Worm (Caenorhabditis elegans) whole organism, late embryonic: ENCODE results near the gene K08F4.12.

Experiments
- T23F11.4 ChIP-seq: fragments of 200-800 bp; sonication (Bioruptor generic); optimal IDR thresholded peaks from 2 replicates; lab custom pipeline; 2018; ENCODE audit warnings: mild to moderate bottlenecking, missing genetic modification characterization, missing compliant biosample characterization
- Y22D7AL.16 ChIP-seq: sonication (generic microtip); optimal IDR thresholded peaks from 2 replicates; lab custom pipeline; 2016; ENCODE audit warnings: missing genetic modification characterization, missing compliant biosample characterization
- ahr-1 ChIP-seq: sonication (generic microtip); optimal IDR thresholded peaks from 2 replicates; lab custom pipeline; 2016; ENCODE audit warnings: missing genetic modification characterization, missing compliant biosample characterization
- ama-1 ChIP-seq: fragments of 150-350 bp; optimal IDR thresholded peaks from 2 replicates; lab custom pipeline; 2014
- ceh-18 ChIP-seq: sonication (generic microtip); optimal IDR thresholded peaks from 2 replicates; lab custom pipeline; 2016; ENCODE audit warnings: missing genetic modification characterization, missing compliant biosample characterization
- ceh-2 ChIP-seq: sonication (generic microtip); optimal IDR thresholded peaks from 2 replicates; lab custom pipeline; 2016; ENCODE audit warnings: missing genotype, missing genetic modification characterization, missing compliant biosample characterization
- ceh-34 ChIP-seq: sonication (generic microtip); optimal IDR thresholded peaks from 2 replicates; lab custom pipeline; 2016; ENCODE audit warnings: mild to moderate bottlenecking, missing genetic modification characterization, missing compliant biosample characterization
- ceh-45 ChIP-seq: fragments of 200-800 bp; sonication (Bioruptor generic); IDR thresholded peaks from 2 replicates; pipeline ENCODE4 v1.3.6; 2022; ENCODE audit warnings: missing genetic modification reagents, missing genetic modification characterization, missing compliant biosample characterization
- ceh-48 ChIP-seq: sonication (generic microtip); optimal IDR thresholded peaks from 2 replicates; lab custom pipeline; 2016; ENCODE audit warnings: missing genetic modification characterization, inconsistent platforms, missing compliant biosample characterization
- ceh-6 ChIP-seq: fragments of 200-800 bp; sonication (Bioruptor generic); optimal IDR thresholded peaks from 2 replicates; lab custom pipeline; 2018; ENCODE audit warnings: mild to moderate bottlenecking, missing genetic modification characterization, missing compliant biosample characterization
- ceh-9 ChIP-seq: sonication (generic microtip); optimal IDR thresholded peaks from 2 replicates; lab custom pipeline; 2016; ENCODE audit warnings: mild to moderate bottlenecking, missing genetic modification characterization, inconsistent platforms, missing compliant biosample characterization
- che-1 ChIP-seq: sonication (generic microtip); optimal IDR thresholded peaks from 2 replicates; lab custom pipeline; 2016; ENCODE audit warnings: mild to moderate bottlenecking, missing genetic modification characterization, missing compliant biosample characterization
- dmd-4 ChIP-seq: sonication (generic microtip); optimal IDR thresholded peaks from 2 replicates; lab custom pipeline; 2016; ENCODE audit warnings: borderline replicate concordance, missing genetic modification characterization, missing compliant biosample characterization
- dve-1 ChIP-seq: sonication (generic microtip); optimal IDR thresholded peaks from 2 replicates; lab custom pipeline; 2017; ENCODE audit warnings: antibody characterized with exemption, mild to moderate bottlenecking, missing genetic modification characterization, missing compliant biosample characterization
- elt-2 ChIP-seq: sonication (generic microtip); optimal IDR thresholded peaks from 2 replicates; lab custom pipeline; 2016; ENCODE audit warnings: missing genetic modification reagents, missing genetic modification characterization, missing compliant biosample characterization
- elt-4 ChIP-seq: sonication (generic microtip); optimal IDR thresholded peaks from 2 replicates; lab custom pipeline; 2016; ENCODE audit warnings: missing genetic modification characterization, missing compliant biosample characterization
- ets-4 ChIP-seq: sonication (generic microtip); optimal IDR thresholded peaks from 2 replicates; lab custom pipeline; 2016; ENCODE audit warnings: missing genetic modification characterization, missing compliant biosample characterization
- eyg-1 ChIP-seq: sonication (generic microtip); optimal IDR thresholded peaks from 2 replicates; lab custom pipeline; 2016; ENCODE audit warnings: missing genotype, missing genetic modification characterization, missing compliant biosample characterization
- fkh-6 ChIP-seq: sonication (generic microtip); optimal IDR thresholded peaks from 2 replicates; lab custom pipeline; 2016; ENCODE audit warnings: missing genetic modification characterization, missing compliant biosample characterization
- gmeb-2 ChIP-seq: sonication (generic microtip); optimal IDR thresholded peaks from 2 replicates; lab custom pipeline; 2016; ENCODE audit warnings: missing genetic modification characterization, inconsistent platforms, missing compliant biosample characterization
- hlh-13 ChIP-seq: fragments of 200-800 bp; sonication (Bioruptor generic); optimal IDR thresholded peaks from 2 replicates; lab custom pipeline; 2018; ENCODE audit warnings: mild to moderate bottlenecking, missing genetic modification characterization, missing compliant biosample characterization
- hlh-6 ChIP-seq: sonication (generic microtip); optimal IDR thresholded peaks from 2 replicates; lab custom pipeline; 2016; ENCODE audit warnings: missing genotype, missing genetic modification characterization, missing compliant biosample characterization
- lin-11 ChIP-seq: fragments of 200-800 bp; sonication (Bioruptor generic); optimal IDR thresholded peaks from 2 replicates; lab custom pipeline; 2018; ENCODE audit warnings: mild to moderate bottlenecking, missing genetic modification characterization, missing compliant biosample characterization
- nhr-11 ChIP-seq: fragments of 150-350 bp; optimal IDR thresholded peaks from 2 replicates; lab custom pipeline; 2014; ENCODE audit warnings: missing biosample characterization, missing genetic modification characterization
- nhr-232 ChIP-seq: sonication (generic microtip); optimal IDR thresholded peaks from 2 replicates; lab custom pipeline; 2016; ENCODE audit warnings: missing genetic modification characterization, missing compliant biosample characterization
- pag-3 ChIP-seq: sonication (generic microtip); optimal IDR thresholded peaks from 2 replicates; lab custom pipeline; 2016; ENCODE audit warnings: missing compliant biosample characterization, missing genetic modification characterization, borderline replicate concordance
- pat-9 ChIP-seq: fragments of 200-800 bp; sonication (Bioruptor generic); optimal IDR thresholded peaks from 2 replicates; lab custom pipeline; 2018; ENCODE audit warnings: mild to moderate bottlenecking, missing genetic modification characterization, moderate library complexity, missing compliant biosample characterization
- pax-1 ChIP-seq: fragments of 150-350 bp; optimal IDR thresholded peaks from 2 replicates; lab custom pipeline; 2014; ENCODE audit warnings: missing biosample characterization, missing genetic modification characterization
- pha-2 ChIP-seq: sonication (generic microtip); optimal IDR thresholded peaks from 2 replicates; lab custom pipeline; 2017; ENCODE audit warnings: mild to moderate bottlenecking, missing genetic modification characterization, missing compliant biosample characterization
- pha-4 ChIP-seq: fragments of 150-350 bp; optimal IDR thresholded peaks from 2 replicates; lab custom pipeline; 2018; ENCODE audit warnings: missing biosample characterization, missing genetic modification reagents, missing genetic modification characterization
- rnt-1 ChIP-seq: sonication (generic microtip); optimal IDR thresholded peaks from 2 replicates; lab custom pipeline; 2016; ENCODE audit warnings: missing genetic modification characterization, missing compliant biosample characterization
- sox-2 ChIP-seq: fragments of 200-800 bp; sonication (Bioruptor generic); IDR thresholded peaks from 2 replicates; pipeline ENCODE4 v1.3.6; 2022; ENCODE audit warnings: missing genetic modification reagents, missing genetic modification characterization, missing compliant biosample characterization
- sox-4 ChIP-seq: sonication (generic microtip); optimal IDR thresholded peaks from 2 replicates; lab custom pipeline; 2017; ENCODE audit warnings: mild to moderate bottlenecking, missing genetic modification characterization, inconsistent platforms, missing compliant biosample characterization
- tbx-2 ChIP-seq: sonication (generic microtip); optimal IDR thresholded peaks from 2 replicates; lab custom pipeline; 2016; ENCODE audit warnings: missing genetic modification characterization, missing compliant biosample characterization
- tbx-7 ChIP-seq: sonication (generic microtip); optimal IDR thresholded peaks from 2 replicates; lab custom pipeline; 2016; ENCODE audit warnings: missing genotype, missing genetic modification characterization, missing compliant biosample characterization

K08F4.12 gene

DNA sequence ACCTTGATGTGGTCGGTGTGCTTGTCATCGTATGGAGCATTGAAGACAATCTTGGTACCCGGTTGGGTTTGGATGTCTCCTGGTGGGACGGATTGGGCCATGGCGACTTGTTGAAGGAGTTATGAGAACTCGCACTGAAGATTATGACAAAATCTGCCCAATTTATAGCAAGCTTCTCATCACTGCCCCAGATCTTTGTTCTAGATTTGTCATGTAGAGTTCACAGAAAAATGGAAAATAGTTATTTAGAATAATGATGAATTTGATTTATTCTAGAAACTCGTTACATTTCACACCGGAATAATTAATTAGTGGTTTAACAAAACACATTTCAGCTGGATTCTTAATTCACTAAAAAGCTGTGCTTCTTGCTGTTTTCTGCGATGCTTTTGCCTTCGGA is 5.7 kb downstream of the K08F4.12 start, which contains the start of gene msp-38:
TSS of gene msp-38 (minus strand) at position 101 of the 400 bp plus-strand sequence.
- TF ChIP-seq tbx-7 (tag; lab: Kevin White, UChicago) (no peak), hlh-6 (tag; lab: Kevin White, UChicago) (no peak), Y22D7AL.16 (tag; lab: Kevin White, UChicago) (no peak), pha-2 (tag; lab: Kevin White, UChicago) (no peak), ets-4 (tag; lab: Kevin White, UChicago) (no peak), dve-1 (no peak), ama-1 (lab: Kevin White, UChicago) (no peak), ceh-34 (tag; lab: Kevin White, UChicago) (no peak), rnt-1 (no peak)
- TF ChIP-seq, all 69 proteins: peak for 0

ce11 chrIV:10144487-10144886 is 6.6 kb downstream of the K08F4.12 start:
- TF ChIP-seq gmeb-2 (tag; lab: Kevin White, UChicago): no peak
- TF ChIP-seq pax-1 (tag; lab: Kevin White, UChicago): no peak
- no peak for TF ChIP-seq nhr-232 (tag; lab: Kevin White, UChicago)
- no peak for TF ChIP-seq sox-4
- no peak for TF ChIP-seq tbx-7 (tag; lab: Kevin White, UChicago)
- no peak for TF ChIP-seq tbx-2 (tag; lab: Kevin White, UChicago)
- no peak for TF ChIP-seq elt-2 (tag; lab: Kevin White, UChicago)
- no peak for TF ChIP-seq lin-11 (tag; lab: Kevin White, UChicago)

- TF ChIP-seq elt-2 (tag; lab: Kevin White, UChicago): no peak
- no peak for TF ChIP-seq che-1 (tag; lab: Kevin White, UChicago)
- no peak for TF ChIP-seq hlh-6 (tag; lab: Kevin White, UChicago)
- no peak for TF ChIP-seq ama-1 (lab: Kevin White, UChicago)
- no peak for TF ChIP-seq pat-9 (tag; lab: Kevin White, UChicago)
- TF ChIP-seq fkh-6: no peak
- TF ChIP-seq sox-2 (GFP tag; lab: Robert Waterston, UW): no peak
- no peak for TF ChIP-seq pha-2 (tag; lab: Kevin White, UChicago)
- TF ChIP-seq ceh-45 (GFP tag; lab: Robert Waterston, UW): no peak
- no peak for TF ChIP-seq rnt-1
- TF ChIP-seq ceh-48 (tag; lab: Kevin White, UChicago): no peak
These were observed 7.0 kb downstream of the K08F4.12 start for ce11 chrIV:10144909-10145308.

DNA sequence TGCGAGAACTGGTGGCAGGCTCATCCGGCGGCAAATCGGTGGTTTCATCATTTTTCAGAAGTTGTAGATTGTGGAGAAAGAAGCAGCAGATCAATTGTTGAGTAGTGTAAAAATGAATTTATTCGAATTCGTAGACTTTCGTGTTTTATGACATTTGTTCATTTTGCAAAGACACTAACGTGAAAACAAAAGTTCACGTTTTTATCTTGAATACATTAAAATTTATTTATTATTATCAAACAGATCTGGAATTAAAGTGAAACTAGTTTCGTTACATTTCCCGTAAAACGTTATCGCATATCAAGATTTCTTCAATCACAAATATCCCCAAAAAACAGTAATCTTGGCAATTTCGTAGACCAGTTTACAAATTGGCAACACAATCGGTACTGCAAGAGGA is 9.0 kb downstream of the K08F4.12 start, which contains the start of gene T14G10.8:
TSS of gene T14G10.8 (minus strand) at position 101 of the 400 bp plus-strand sequence.
- TF ChIP-seq sox-2 (GFP tag; lab: Robert Waterston, UW) (no peak), tbx-2 (tag; lab: Kevin White, UChicago) (no peak), hlh-13 (GFP tag; lab: Kevin White, UChicago) (no peak), dmd-4 (tag; lab: Kevin White, UChicago) (no peak), nhr-11 (tag; lab: Kevin White, UChicago) (no peak), ceh-6 (GFP tag; lab: Kevin White, UChicago) (no peak), eyg-1 (no peak), ahr-1 (tag; lab: Kevin White, UChicago) (no peak), pax-1 (tag; lab: Kevin White, UChicago) (no peak), ceh-34 (tag; lab: Kevin White, UChicago) (no peak), Y22D7AL.16 (tag; lab: Kevin White, UChicago) (no peak), pha-4 (tag; lab: Kevin White, UChicago) (no peak), pag-3 (no peak), ceh-9 (tag; lab: Kevin White, UChicago) (no peak), T23F11.4 (GFP tag; lab: Kevin White, UChicago) (no peak), ceh-2 (tag; lab: Kevin White, UChicago) (no peak), elt-4 (tag; lab: Kevin White, UChicago) (no peak), ceh-18 (tag; lab: Kevin White, UChicago) (no peak)
